Worm (Caenorhabditis elegans) whole organism, midembryonic: ENCODE data around the gene F55C9.15.

ENCODE experiments used
- T22C8.4 ChIP-seq: fragments of 200-800 bp; sonication (Bioruptor generic); IDR thresholded peaks from 2 replicates; pipeline ENCODE4 v1.3.6; 2022; ENCODE audit warnings: missing genetic modification characterization, missing compliant biosample characterization
- cog-1 ChIP-seq: sonication (generic microtip); optimal IDR thresholded peaks from 2 replicates; lab custom pipeline; 2016; ENCODE audit warnings: missing genetic modification characterization, missing compliant biosample characterization
- flt-1 ChIP-seq: fragments of 200-800 bp; sonication (Bioruptor generic); IDR thresholded peaks from 2 replicates; pipeline ENCODE4 v1.3.6; 2022; ENCODE audit warnings: missing genetic modification characterization, missing compliant biosample characterization
- klf-2 ChIP-seq: fragments of 200-800 bp; sonication (Bioruptor generic); conservative IDR thresholded peaks from 2 replicates; pipeline ENCODE4 v1.3.6; 2022; ENCODE audit warnings: missing genetic modification reagents, missing genetic modification characterization, missing compliant biosample characterization
- med-1 ChIP-seq: sonication (generic microtip); optimal IDR thresholded peaks from 2 replicates; lab custom pipeline; 2017; ENCODE audit warnings: missing genetic modification characterization, mild to moderate bottlenecking, missing compliant biosample characterization, antibody characterized with exemption, missing genetic modification reagents; ENCODE audit not compliant: insufficient read depth
- ref-1 ChIP-seq: fragments of 200-800 bp; sonication (Bioruptor generic); conservative IDR thresholded peaks from 2 replicates; pipeline ENCODE4 v1.3.6; 2022; ENCODE audit warnings: missing genetic modification reagents, missing genetic modification characterization, missing compliant biosample characterization
- tab-1 ChIP-seq: fragments of 200-800 bp; sonication (Bioruptor generic); IDR thresholded peaks from 2 replicates; pipeline ENCODE4 v1.3.6; 2022; ENCODE audit warnings: missing genetic modification characterization, missing compliant biosample characterization
- ztf-23 ChIP-seq: fragments of 200-800 bp; sonication (Bioruptor generic); IDR thresholded peaks from 2 replicates; pipeline ENCODE4 v1.3.6; 2022; ENCODE audit warnings: missing genetic modification reagents, missing genetic modification characterization, missing compliant biosample characterization
- ztf-29 ChIP-seq: fragments of 200-800 bp; sonication (Bioruptor generic); IDR thresholded peaks from 2 replicates; pipeline ENCODE4 v1.3.6; 2022; ENCODE audit warnings: missing genetic modification reagents, missing genetic modification characterization, missing compliant biosample characterization

Gene F55C9.15

DNA sequence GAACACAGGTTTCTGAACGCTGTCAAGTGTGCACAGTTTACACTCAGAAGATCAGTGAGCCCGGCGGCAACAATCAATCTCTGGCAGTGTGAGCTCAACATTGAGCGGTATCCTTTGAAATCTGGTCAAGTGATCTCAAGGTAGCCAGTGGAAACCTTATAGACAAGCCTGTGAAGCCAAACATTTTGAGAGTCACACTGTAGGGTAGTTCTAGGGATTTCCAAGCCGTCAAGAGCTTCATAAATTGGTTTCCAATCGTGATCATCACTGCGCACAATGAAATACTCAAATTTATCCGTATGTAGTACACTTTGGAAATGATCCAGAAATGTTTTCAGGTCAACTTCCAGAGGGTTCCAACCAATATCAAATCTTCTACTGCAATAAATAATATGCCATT is at the start of gene F55C9.15:
Gene F55C9.15 (minus strand): TSS at position 101 of the 400 bp plus-strand sequence.
- TF ChIP-seq tab-1 (GFP tag; lab: Robert Waterston, UW) (no peak), ref-1 (no peak), cog-1 (tag; lab: Kevin White, UChicago) (no peak), klf-2 (no peak), T22C8.4 (GFP tag; lab: Robert Waterston, UW) (no peak), flt-1 (GFP tag; lab: Robert Waterston, UW) (no peak), ztf-23 (no peak), med-1 (GFP tag; lab: Kevin White, UChicago) (no peak), ztf-29 (GFP tag; lab: Robert Waterston, UW) (no peak)

- no peak for TF ChIP-seq ref-1
- TF ChIP-seq klf-2: no peak
These were observed 48.4 kb upstream of the F55C9.15 start for ce11 chrV:19355219-19355618.

ce11 chrV:19354506-19354905 is 47.7 kb upstream of the F55C9.15 start:
- TF ChIP-seq ztf-29 (GFP tag; lab: Robert Waterston, UW) (no peak), med-1 (GFP tag; lab: Kevin White, UChicago) (no peak)

- TF ChIP-seq ztf-23 (no peak), T22C8.4 (GFP tag; lab: Robert Waterston, UW) (no peak), ztf-29 (GFP tag; lab: Robert Waterston, UW) (no peak), ref-1 (no peak), flt-1 (GFP tag; lab: Robert Waterston, UW) (no peak), cog-1 (tag; lab: Kevin White, UChicago) (no peak), klf-2 (no peak), med-1 (GFP tag; lab: Kevin White, UChicago) (no peak), tab-1 (GFP tag; lab: Robert Waterston, UW) (no peak)
These were observed 45.1 kb upstream of the F55C9.15 start for ce11 chrV:19351944-19352343.

DNA sequence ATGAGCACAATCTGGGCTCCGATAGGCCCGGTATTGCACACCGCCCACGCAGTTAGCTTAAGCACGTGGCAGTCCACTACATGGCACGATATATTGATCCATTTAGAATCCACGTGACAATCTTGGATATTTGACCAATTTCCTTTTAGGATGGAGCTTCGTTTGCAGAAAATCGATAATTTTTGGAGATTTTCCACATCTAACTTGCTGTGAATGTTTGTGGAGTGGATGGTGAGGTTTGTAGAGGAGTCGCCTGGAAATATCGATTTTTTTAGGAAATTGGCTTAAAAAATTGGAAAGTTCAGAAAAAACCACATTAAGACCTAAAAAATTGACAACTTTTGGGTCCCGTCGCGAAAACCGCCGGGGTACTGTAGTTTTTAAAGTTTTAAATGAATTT is 30.5 kb upstream of the F55C9.15 start:
- no peak for TF ChIP-seq klf-2
- TF ChIP-seq med-1 (GFP tag; lab: Kevin White, UChicago): no peak
- TF ChIP-seq T22C8.4 (GFP tag; lab: Robert Waterston, UW): peak; percentile 64

ce11 chrV:19329263-19329662 is 22.5 kb upstream of the F55C9.15 start, which contains the start of gene fbxb-65:
TSS of gene fbxb-65 (plus strand) at chrV:19329563.
- no peak for TF ChIP-seq klf-2
- no peak for TF ChIP-seq med-1 (GFP tag; lab: Kevin White, UChicago)
- TF ChIP-seq tab-1 (GFP tag; lab: Robert Waterston, UW): no peak
- TF ChIP-seq ztf-23: no peak
- TF ChIP-seq cog-1 (tag; lab: Kevin White, UChicago): no peak
- TF ChIP-seq ztf-29 (GFP tag; lab: Robert Waterston, UW): no peak
- TF ChIP-seq flt-1 (GFP tag; lab: Robert Waterston, UW): no peak
- TF ChIP-seq ref-1: no peak
- TF ChIP-seq T22C8.4 (GFP tag; lab: Robert Waterston, UW): no peak

DNA sequence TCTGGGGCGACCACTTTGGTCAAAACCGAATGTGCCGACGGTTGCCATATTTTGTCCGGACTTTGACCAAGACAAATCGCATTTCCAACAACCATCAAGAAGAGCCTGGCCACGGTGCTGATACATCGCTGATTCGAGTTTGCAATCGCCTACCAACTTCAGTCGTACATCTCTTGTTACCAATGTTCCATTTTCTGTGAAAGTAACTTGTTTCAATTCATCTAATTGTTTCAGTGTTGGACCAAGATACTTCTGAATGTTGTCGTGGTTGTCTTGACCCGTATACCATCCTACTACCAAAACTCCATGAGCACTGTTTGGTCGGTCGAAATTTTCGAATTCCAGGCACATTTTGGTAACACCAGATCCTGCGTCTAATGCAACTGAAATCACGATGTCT is 18.6 kb upstream of the F55C9.15 start:
- TF ChIP-seq ref-1 (no peak), ztf-23 (no peak), klf-2 (no peak), cog-1 (tag; lab: Kevin White, UChicago) (no peak), med-1 (GFP tag; lab: Kevin White, UChicago) (no peak), tab-1 (GFP tag; lab: Robert Waterston, UW) (no peak), ztf-29 (GFP tag; lab: Robert Waterston, UW) (no peak), T22C8.4 (GFP tag; lab: Robert Waterston, UW) (no peak), flt-1 (GFP tag; lab: Robert Waterston, UW) (no peak)

- TF ChIP-seq med-1 (GFP tag; lab: Kevin White, UChicago) (no peak), cog-1 (tag; lab: Kevin White, UChicago) (no peak), ztf-23 (no peak), ztf-29 (GFP tag; lab: Robert Waterston, UW) (no peak), tab-1 (GFP tag; lab: Robert Waterston, UW) (no peak), flt-1 (GFP tag; lab: Robert Waterston, UW) (no peak), T22C8.4 (GFP tag; lab: Robert Waterston, UW) (no peak), ref-1 (no peak), klf-2 (no peak)
These were observed 15.6 kb upstream of the F55C9.15 start, which contains the start of gene C43D7.4 for ce11 chrV:19322387-19322786. TSS of gene C43D7.4 (minus strand) at chrV:19322487.

DNA sequence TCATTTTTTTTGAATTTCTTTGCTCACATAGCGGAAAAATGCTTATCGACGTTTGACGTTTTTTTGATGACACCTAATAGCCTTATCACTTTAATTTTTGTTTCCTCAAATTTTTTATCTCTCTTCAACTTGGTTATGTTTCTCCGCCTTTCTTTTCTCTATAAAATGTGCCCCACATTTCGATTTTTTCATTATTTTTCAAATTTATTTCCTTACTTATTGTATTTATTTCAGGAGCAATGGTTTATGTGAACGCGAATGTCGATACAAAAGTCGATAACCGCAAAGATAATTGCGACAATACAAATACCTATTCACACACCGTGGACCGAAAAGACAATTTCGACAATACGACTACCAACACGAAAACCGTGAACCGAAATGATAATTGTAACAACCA is 13.6 kb upstream of the F55C9.15 start, which contains the start of gene sdz-6:
Gene sdz-6 (plus strand): TSS at position 229 of the 400 bp plus-strand sequence.
- TF ChIP-seq ztf-29 (GFP tag; lab: Robert Waterston, UW) (no peak), ztf-23 (no peak), med-1 (GFP tag; lab: Kevin White, UChicago) (no peak), cog-1 (tag; lab: Kevin White, UChicago) (no peak), tab-1 (GFP tag; lab: Robert Waterston, UW) (no peak), flt-1 (GFP tag; lab: Robert Waterston, UW) (no peak), klf-2 (no peak), ref-1 (no peak), T22C8.4 (GFP tag; lab: Robert Waterston, UW) (no peak)

DNA sequence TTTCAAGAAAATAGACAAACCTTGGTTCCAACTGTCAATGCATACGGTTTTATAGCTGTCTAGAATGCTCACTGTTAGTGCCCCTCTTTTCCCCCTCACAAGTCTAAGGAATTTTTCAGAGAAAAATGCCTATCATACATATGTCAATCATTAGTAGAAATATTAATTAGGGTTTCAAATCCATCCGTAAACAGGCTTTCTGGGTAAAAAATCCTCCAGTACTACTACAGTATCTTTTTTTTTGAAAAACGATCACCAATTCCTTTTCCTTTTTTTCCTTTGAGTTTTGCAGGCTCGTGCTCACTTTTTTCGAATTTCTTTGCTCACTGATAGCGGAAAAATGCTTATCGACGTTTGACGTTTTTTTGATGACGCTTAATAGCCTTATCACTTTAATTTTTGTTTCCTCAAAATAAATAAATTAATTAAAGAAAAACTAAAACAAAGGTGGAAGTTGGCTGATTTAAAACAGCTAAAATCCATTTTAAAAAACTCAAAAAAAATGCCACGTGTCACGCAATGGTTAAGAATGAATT is 12.7 kb upstream of the F55C9.15 start, which contains the start of gene C43D7.7:
Gene C43D7.7 (minus strand): TSS at position 51 of the 536 bp plus-strand sequence.
- TF ChIP-seq ref-1 (no peak), tab-1 (GFP tag; lab: Robert Waterston, UW) (no peak), flt-1 (GFP tag; lab: Robert Waterston, UW) (no peak), T22C8.4 (GFP tag; lab: Robert Waterston, UW) (no peak), klf-2 (no peak), ztf-23 (no peak), cog-1 (tag; lab: Kevin White, UChicago) (no peak), ztf-29 (GFP tag; lab: Robert Waterston, UW) (no peak), med-1 (GFP tag; lab: Kevin White, UChicago) (no peak)
